Fruit fly (Drosophila melanogaster) whole organism, embryonic: Measurements from ENCODE around the gene CG9106.

Experiments
- Ada2b ChIP-seq: fragments of 200-800 bp; sonication (Bioruptor generic); IDR thresholded peaks from 2 replicates; pipeline ENCODE4 v1.3.6; 2022; ENCODE audit warnings: missing biosample characterization, missing genetic modification characterization
- Adf1 ChIP-seq: fragments of 200-800 bp; sonication (Bioruptor generic); IDR thresholded peaks from 2 replicates; pipeline ENCODE4 v1.3.6; 2022; ENCODE audit warnings: missing biosample characterization, missing genetic modification characterization
- Aef1 ChIP-seq: fragments of 200-800 bp; sonication (Bioruptor generic); IDR thresholded peaks from 3 replicates; pipeline ENCODE4 v1.3.6; 2022; ENCODE audit warnings: missing biosample characterization, missing genetic modification characterization
- Antp ChIP-seq: fragments of 200-800 bp; sonication (Bioruptor generic); optimal IDR thresholded peaks from 3 replicates; lab custom pipeline; 2016; ENCODE audit warnings: missing biosample characterization, missing genetic modification characterization
- Atf3 ChIP-seq: fragments of 200-800 bp; sonication (Bioruptor generic); optimal IDR thresholded peaks from 3 replicates; lab custom pipeline; 2016; ENCODE audit warnings: missing biosample characterization, missing genetic modification characterization
- Bdp1 ChIP-seq: fragments of 200-800 bp; sonication (Bioruptor generic); optimal IDR thresholded peaks from 3 replicates; lab custom pipeline; 2016; ENCODE audit warnings: missing biosample characterization, missing genetic modification characterization
- CG10366 ChIP-seq: fragments of 200-800 bp; sonication (Bioruptor generic); IDR thresholded peaks from 2 replicates; pipeline ENCODE4 v1.3.6; 2022; ENCODE audit warnings: missing biosample characterization, missing genetic modification characterization
- CG12071 ChIP-seq: fragments of 200-800 bp; sonication (Bioruptor generic); optimal IDR thresholded peaks from 3 replicates; lab custom pipeline; 2018; ENCODE audit warnings: missing biosample characterization, mild to moderate bottlenecking, missing genetic modification characterization
- CG16813 ChIP-seq: fragments of 200-800 bp; sonication (Bioruptor generic); IDR thresholded peaks from 3 replicates; pipeline ENCODE4 v1.3.6; 2022; ENCODE audit warnings: missing biosample characterization, missing genetic modification characterization; ENCODE audit not compliant: partially characterized antibody
- CG17802 ChIP-seq: fragments of 200-800 bp; sonication (Bioruptor generic); optimal IDR thresholded peaks from 2 replicates; lab custom pipeline; 2018; ENCODE audit warnings: missing biosample characterization, mild to moderate bottlenecking, missing genetic modification characterization, moderate library complexity
- CG2129 ChIP-seq: fragments of 200-800 bp; sonication (Bioruptor generic); IDR thresholded peaks from 2 replicates; pipeline ENCODE4 v1.3.6; 2022; ENCODE audit warnings: missing biosample characterization, missing genetic modification characterization; ENCODE audit not compliant: partially characterized antibody
- CG2202 ChIP-seq: fragments of 200-800 bp; sonication (Bioruptor generic); optimal IDR thresholded peaks from 2 replicates; lab custom pipeline; 2018; ENCODE audit warnings: missing biosample characterization, mild to moderate bottlenecking, missing genetic modification characterization
- CG3726 ChIP-seq: fragments of 200-800 bp; sonication (Bioruptor generic); IDR thresholded peaks from 3 replicates; pipeline ENCODE4, ENCODE4 v1.3.6; 2022; ENCODE audit warnings: missing biosample characterization, missing genetic modification characterization
- CG4282 ChIP-seq: fragments of 200-800 bp; sonication (Bioruptor generic); optimal IDR thresholded peaks from 2 replicates; lab custom pipeline; 2016; ENCODE audit warnings: missing biosample characterization, missing genetic modification characterization
- CG4404 ChIP-seq: fragments of 200-800 bp; sonication (Bioruptor generic); IDR thresholded peaks from 2 replicates; pipeline ENCODE4 v1.3.6; 2022; ENCODE audit warnings: missing biosample characterization, missing genetic modification characterization
- CG6683 ChIP-seq: fragments of 200-800 bp; sonication (Bioruptor generic); optimal IDR thresholded peaks from 2 replicates; lab custom pipeline; 2017; ENCODE audit warnings: missing biosample characterization, mild to moderate bottlenecking, missing genetic modification characterization, missing genetic modification reagents
- CG7556 ChIP-seq: fragments of 200-800 bp; sonication (Bioruptor generic); optimal IDR thresholded peaks from 2 replicates; lab custom pipeline; 2017; ENCODE audit warnings: missing biosample characterization, mild to moderate bottlenecking, missing genetic modification characterization
- CG8944 ChIP-seq: fragments of 200-800 bp; sonication (Bioruptor generic); optimal IDR thresholded peaks from 3 replicates; lab custom pipeline; 2016; ENCODE audit warnings: missing biosample characterization, missing genetic modification characterization
- CG9215 ChIP-seq: fragments of 200-800 bp; sonication (Bioruptor generic); IDR thresholded peaks from 2 replicates; pipeline ENCODE4 v1.3.6; 2022; ENCODE audit warnings: missing biosample characterization, missing genetic modification characterization
- CG9609 ChIP-seq: fragments of 200-800 bp; sonication (Bioruptor generic); optimal IDR thresholded peaks from 3 replicates; lab custom pipeline; 2016; ENCODE audit warnings: missing biosample characterization, missing genetic modification characterization
- CG9817 ChIP-seq: fragments of 200-800 bp; sonication (Bioruptor generic); optimal IDR thresholded peaks from 2 replicates; lab custom pipeline; 2018; ENCODE audit warnings: missing biosample characterization, mild to moderate bottlenecking, missing genetic modification characterization, moderate library complexity
- D19A ChIP-seq: fragments of 200-800 bp; optimal IDR thresholded peaks from 3 replicates; lab custom pipeline; 2019; ENCODE audit warnings: missing biosample characterization, mild to moderate bottlenecking, missing genetic modification characterization, moderate library complexity
- Dref ChIP-seq: fragments of 200-800 bp; sonication (Bioruptor generic); IDR thresholded peaks from 2 replicates; pipeline ENCODE4 v1.3.6; 2022; ENCODE audit warnings: missing biosample characterization, missing genetic modification characterization
- Drgx ChIP-seq: fragments of 200-800 bp; sonication (Bioruptor generic); IDR thresholded peaks from 2 replicates; pipeline ENCODE4 v1.3.6; 2022; ENCODE audit warnings: missing biosample characterization, missing genetic modification characterization
- Gug ChIP-seq: fragments of 200-800 bp; sonication (Bioruptor generic); IDR thresholded peaks from 4 replicates; pipeline ENCODE4 v1.3.6; 2022; ENCODE audit warnings: missing biosample characterization, missing genetic modification characterization
- HHEX ChIP-seq: fragments of 200-800 bp; sonication (Bioruptor generic); optimal IDR thresholded peaks from 3 replicates; lab custom pipeline; 2017; ENCODE audit warnings: missing biosample characterization, mild to moderate bottlenecking, missing genetic modification characterization, missing genetic modification reagents
- HLHmδ ChIP-seq: fragments of 200-800 bp; sonication (Bioruptor generic); optimal IDR thresholded peaks from 2 replicates; lab custom pipeline; 2018; ENCODE audit warnings: missing biosample characterization, mild to moderate bottlenecking, missing genetic modification characterization, moderate library complexity
- Lhr ChIP-seq: fragments of 200-800 bp; sonication (Bioruptor generic); optimal IDR thresholded peaks from 3 replicates; lab custom pipeline; 2017; ENCODE audit warnings: mild to moderate bottlenecking, missing biosample characterization, missing genetic modification reagents, missing genetic modification characterization
- NFAT ChIP-seq: fragments of 200-800 bp; sonication (Bioruptor generic); IDR thresholded peaks from 2 replicates; pipeline ENCODE4 v1.3.6; 2022; ENCODE audit warnings: missing biosample characterization, missing genetic modification characterization
- Poxn ChIP-seq: fragments of 200-800 bp; sonication (Bioruptor generic); IDR thresholded peaks from 2 replicates; pipeline ENCODE4 v1.3.6; 2022; ENCODE audit warnings: missing biosample characterization, missing genetic modification characterization
- Sox100B ChIP-seq: fragments of 200-800 bp; sonication (Bioruptor generic); optimal IDR thresholded peaks from 3 replicates; lab custom pipeline; 2018; ENCODE audit warnings: missing biosample characterization, mild to moderate bottlenecking, missing genetic modification characterization
- Stat92E ChIP-seq, 3 experiments: fragments of >200 bp in 2 of 3; fragments of 200-800 bp in 1 of 3; sonication (Bioruptor generic) in 1 of 3; optimal IDR thresholded peaks; 2 replicates each; lab custom pipeline; 2017 to 2019; ENCODE audit warnings: missing biosample characterization in 3 of 3, missing genetic modification characterization in 3 of 3, mild to moderate bottlenecking in 1 of 3, moderate library complexity in 1 of 3
- cg ChIP-seq: fragments of 200-800 bp; sonication (Bioruptor generic); optimal IDR thresholded peaks from 3 replicates; lab custom pipeline; 2019; ENCODE audit warnings: missing biosample characterization, mild to moderate bottlenecking, missing genetic modification characterization, moderate library complexity
- corto ChIP-seq: fragments of 200-800 bp; sonication (Bioruptor generic); optimal IDR thresholded peaks from 2 replicates; lab custom pipeline; 2016; ENCODE audit warnings: missing biosample characterization, mild to moderate bottlenecking, missing genetic modification characterization, moderate library complexity
- crc ChIP-seq: fragments of 200-800 bp; sonication (Bioruptor generic); optimal IDR thresholded peaks from 2 replicates; lab custom pipeline; 2016; ENCODE audit warnings: missing biosample characterization, missing genetic modification characterization
- dati ChIP-seq: fragments of 200-800 bp; sonication (Bioruptor generic); IDR thresholded peaks from 2 replicates; pipeline ENCODE4 v1.3.6; 2022; ENCODE audit warnings: missing biosample characterization, missing genetic modification characterization
- dmrt99B ChIP-seq: fragments of 200-800 bp; sonication (Bioruptor generic); optimal IDR thresholded peaks from 2 replicates; lab custom pipeline; 2018; ENCODE audit warnings: missing biosample characterization, mild to moderate bottlenecking, missing genetic modification characterization, moderate library complexity
- emc ChIP-seq: fragments of 200-800 bp; sonication (Bioruptor generic); optimal IDR thresholded peaks from 2 replicates; lab custom pipeline; 2016; ENCODE audit warnings: missing biosample characterization, missing genetic modification characterization
- gcm ChIP-seq: fragments of 200-800 bp; sonication (Bioruptor generic); optimal IDR thresholded peaks from 2 replicates; lab custom pipeline; 2019; ENCODE audit warnings: missing biosample characterization, mild to moderate bottlenecking, missing genetic modification characterization, moderate library complexity
- h ChIP-seq: fragments of >200 bp; optimal IDR thresholded peaks from 2 replicates; lab custom pipeline; 2017
- jumu ChIP-seq: fragments of 200-800 bp; sonication (Bioruptor generic); optimal IDR thresholded peaks from 3 replicates; lab custom pipeline; 2016; ENCODE audit warnings: missing biosample characterization, missing genetic modification characterization
- mam ChIP-seq: fragments of 200-800 bp; sonication (Bioruptor generic); optimal IDR thresholded peaks from 3 replicates; lab custom pipeline; 2016; ENCODE audit warnings: missing biosample characterization, missing genetic modification characterization
- nerfin-2 ChIP-seq: fragments of 200-800 bp; sonication (Bioruptor generic); IDR thresholded peaks from 2 replicates; pipeline ENCODE4 v1.3.6; 2022; ENCODE audit warnings: missing biosample characterization, missing genetic modification characterization; ENCODE audit not compliant: partially characterized antibody
- nom ChIP-seq: fragments of 200-800 bp; sonication (Bioruptor generic); optimal IDR thresholded peaks from 2 replicates; lab custom pipeline; 2017; ENCODE audit warnings: missing biosample characterization, missing genetic modification characterization, mild to moderate bottlenecking, moderate library complexity, missing genetic modification reagents
- pho ChIP-seq: fragments of 200-800 bp; sonication (Bioruptor generic); optimal IDR thresholded peaks from 2 replicates; lab custom pipeline; 2016; ENCODE audit warnings: missing biosample characterization, missing genetic modification characterization
- psq ChIP-seq: fragments of 200-800 bp; sonication (Bioruptor generic); optimal IDR thresholded peaks from 2 replicates; lab custom pipeline; 2017; ENCODE audit warnings: missing biosample characterization, missing genetic modification characterization
- shn ChIP-seq: fragments of 200-800 bp; sonication (Bioruptor generic); optimal IDR thresholded peaks from 3 replicates; lab custom pipeline; 2016; ENCODE audit warnings: missing biosample characterization, missing genetic modification characterization
- slp2 ChIP-seq: fragments of 200-800 bp; sonication (Bioruptor generic); optimal IDR thresholded peaks from 2 replicates; lab custom pipeline; 2016; ENCODE audit warnings: missing biosample characterization, missing genetic modification characterization
- so ChIP-seq: fragments of 200-800 bp; sonication (Bioruptor generic); IDR thresholded peaks from 3 replicates; pipeline ENCODE4 v1.3.6; 2022; ENCODE audit warnings: missing biosample characterization, missing genetic modification characterization
- sob ChIP-seq: fragments of 200-800 bp; sonication (Bioruptor generic); IDR thresholded peaks from 2 replicates; pipeline ENCODE4 v1.3.6; 2022; ENCODE audit warnings: missing biosample characterization, missing genetic modification characterization
- tll ChIP-seq, 2 experiments: fragments of 200-800 bp in 1 of 2; fragments of >200 bp in 1 of 2; sonication (Bioruptor generic) in 1 of 2; optimal IDR thresholded peaks; 2 replicates each; lab custom pipeline; 2017 to 2019; ENCODE audit warnings: missing biosample characterization in 2 of 2, missing genetic modification characterization in 2 of 2, mild to moderate bottlenecking in 1 of 2, moderate library complexity in 1 of 2
- twi ChIP-seq: fragments of 200-800 bp; optimal IDR thresholded peaks from 2 replicates; lab custom pipeline; 2019; ENCODE audit warnings: missing biosample characterization, mild to moderate bottlenecking, missing genetic modification characterization, moderate library complexity

The CG9106 gene

dm6 chrX:15319290-15319689 lies 47.1 kb upstream of the CG9106 start, which contains the start of gene Top1 (continued):
- TF ChIP-seq Sox100B: no peak
- no peak for TF ChIP-seq Ada2b
- TF ChIP-seq mam (GFP tag; lab: Kevin White, UChicago): peak; percentile 64
- peak; percentile 55 for TF ChIP-seq HLHmδ (GFP tag; lab: Kevin White, UChicago)
- TF ChIP-seq CG7556 (GFP tag; lab: Kevin White, UChicago): no peak
- peak; percentile 11 for TF ChIP-seq slp2 (GFP tag; lab: Kevin White, UChicago)
- TF ChIP-seq cg (GFP tag; lab: Kevin White, UChicago): no peak
- TF ChIP-seq twi (tag; lab: Kevin White, UChicago): no peak
- TF ChIP-seq Antp: peak; percentile 19
- TF ChIP-seq emc (GFP tag; lab: Kevin White, UChicago): no peak
- no peak for TF ChIP-seq Atf3 (GFP tag; lab: Kevin White, UChicago)
- no peak for TF ChIP-seq h
- TF ChIP-seq CG9215: peak; percentile 48; the same call in 1 of the 2 replicates
- no peak for TF ChIP-seq CG2202
- no peak for TF ChIP-seq CG10366 (GFP tag; lab: Robert Waterston, UW)
- peak; percentile 72 for TF ChIP-seq NFAT (GFP tag; lab: Robert Waterston, UW)
- TF ChIP-seq CG6683 (GFP tag; lab: Kevin White, UChicago): no peak
- TF ChIP-seq Dref (GFP tag; lab: Robert Waterston, UW): peak; percentile 96
- TF ChIP-seq gcm: no peak
- TF ChIP-seq Bdp1 (GFP tag; lab: Kevin White, UChicago): no peak
- no peak for TF ChIP-seq tll (GFP tag; optimal IDR thresholded peaks at IDR 0.05; lab: Kevin White, UChicago)
- TF ChIP-seq nom (GFP tag; lab: Kevin White, UChicago): peak; percentile 5
- peak in 1 of 3 experiments; percentile 2 for TF ChIP-seq Stat92E (GFP tag; optimal IDR thresholded peaks at IDR 0.05; lab: Kevin White, UChicago)
- no peak for TF ChIP-seq so (GFP tag; lab: Robert Waterston, UW)
- TF ChIP-seq HHEX (GFP tag; lab: Kevin White, UChicago): no peak
- no peak for TF ChIP-seq CG4404 (GFP tag; lab: Robert Waterston, UW)
- TF ChIP-seq dati (GFP tag; lab: Robert Waterston, UW): no peak
- TF ChIP-seq CG9817 (tag; lab: Kevin White, UChicago): no peak
- no peak for TF ChIP-seq CG3726 (GFP tag; lab: Robert Waterston, UW)
- peak; percentile 31 for TF ChIP-seq Adf1 (GFP tag; lab: Robert Waterston, UW)
- no peak for TF ChIP-seq Drgx (GFP tag; lab: Robert Waterston, UW)
- TF ChIP-seq nerfin-2 (GFP tag; lab: Robert Waterston, UW): peak; percentile 92
- no peak for TF ChIP-seq shn
- peak; percentile 2 for TF ChIP-seq pho (GFP tag; lab: Kevin White, UChicago)
- no peak for TF ChIP-seq dmrt99B
- TF ChIP-seq CG4282 (GFP tag; lab: Kevin White, UChicago): no peak
- TF ChIP-seq corto: no peak
- TF ChIP-seq crc (GFP tag; lab: Kevin White, UChicago): no peak
- peak; percentile 14 for TF ChIP-seq CG12071
- TF ChIP-seq D19A (tag; lab: Kevin White, UChicago): no peak
- TF ChIP-seq CG9609 (GFP tag; lab: Kevin White, UChicago): peak; percentile 5
- TF ChIP-seq CG16813 (GFP tag; lab: Robert Waterston, UW): peak; percentile 97
- peak; percentile 19 for TF ChIP-seq jumu (GFP tag; lab: Kevin White, UChicago)
- no peak for TF ChIP-seq CG17802
- TF ChIP-seq sob: peak; percentile 56
- no peak for TF ChIP-seq psq
- no peak for TF ChIP-seq Poxn
- TF ChIP-seq CG8944: no peak
- TF ChIP-seq Aef1: no peak
- TF ChIP-seq CG2129 (GFP tag; lab: Robert Waterston, UW): peak; percentile 91
- TF ChIP-seq Lhr (GFP tag; lab: Kevin White, UChicago): peak; percentile 16
- TF ChIP-seq Gug (GFP tag; lab: Robert Waterston, UW): peak; percentile 41; the same call in 1 of the 4 replicates
